Worm (Caenorhabditis elegans): Measurements from ENCODE around the gene F29B9.8.
A peak's percentile ranks its signal among the peaks of the same experiment; 100 is the strongest.

The F29B9.8 gene

ce11 chrIV:4652365-4652844, 4.9 kb downstream of the F29B9.8 start, which contains the start of gene F29B9.5:
TSS of gene F29B9.5 (plus strand) at chrIV:4652415.
- TF ChIP-seq unc-86 (tag; optimal IDR thresholded peaks at IDR 0.05) = no peak
- TF ChIP-seq ztf-16 (tag; optimal IDR thresholded peaks at IDR 0.05) = no peak
- no peak for TF ChIP-seq tbx-2 (tag; optimal IDR thresholded peaks at IDR 0.05)
- no peak for TF ChIP-seq npax-4 (tag; optimal IDR thresholded peaks at IDR 0.05)
- TF ChIP-seq ama-1 (optimal IDR thresholded peaks at IDR 0.05) = no peak
- no peak for TF ChIP-seq unc-42 (tag; optimal IDR thresholded peaks at IDR 0.05)
- no peak for TF ChIP-seq ceh-30 (tag; optimal IDR thresholded peaks at IDR 0.05)
- TF ChIP-seq ceh-45 (GFP tag; IDR thresholded peaks at IDR 0.05) = no peak
- no peak for TF ChIP-seq fkh-6 (tag; optimal IDR thresholded peaks at IDR 0.05)
- no peak for TF ChIP-seq nhr-11 (tag; optimal IDR thresholded peaks at IDR 0.05)
- TF ChIP-seq ceh-2 (tag; optimal IDR thresholded peaks at IDR 0.05) = no peak
- no peak for TF ChIP-seq lim-6 (tag; optimal IDR thresholded peaks at IDR 0.05)
- no peak for TF ChIP-seq eyg-1 (tag; optimal IDR thresholded peaks at IDR 0.05)
- no peak for TF ChIP-seq hlh-8 (tag; optimal IDR thresholded peaks at IDR 0.05)
- TF ChIP-seq rnt-1 (tag; optimal IDR thresholded peaks at IDR 0.05) = no peak

- TF ChIP-seq odd-2 (tag; optimal IDR thresholded peaks at IDR 0.05) (no peak), nhr-11 (tag; optimal IDR thresholded peaks at IDR 0.05) (no peak), lim-6 (tag; optimal IDR thresholded peaks at IDR 0.05) (no peak), fax-1 (tag; optimal IDR thresholded peaks at IDR 0.05) (no peak), ahr-1 (tag; optimal IDR thresholded peaks at IDR 0.05) (no peak), elt-4 (tag; optimal IDR thresholded peaks at IDR 0.05) (no peak), mec-3 (tag; optimal IDR thresholded peaks at IDR 0.05; ENCODE audit: borderline replicate concordance) (no peak), unc-42 (tag; optimal IDR thresholded peaks at IDR 0.05) (no peak), sox-2 (GFP tag; IDR thresholded peaks at IDR 0.05) (no peak), pax-1 (tag; optimal IDR thresholded peaks at IDR 0.05) (no peak), madf-2 (tag; optimal IDR thresholded peaks at IDR 0.05) (no peak), lin-11 (tag; optimal IDR thresholded peaks at IDR 0.05) (no peak)
These were observed 5.5 kb downstream of the F29B9.8 start, which contains the start of gene psr-1 for ce11 chrIV:4652962-4653361. TSS of gene psr-1 (plus strand) at chrIV:4653262.

- TF ChIP-seq che-1 (tag; optimal IDR thresholded peaks at IDR 0.05) (no peak), mec-3 (tag; optimal IDR thresholded peaks at IDR 0.05; ENCODE audit: borderline replicate concordance) (no peak), sox-2 (GFP tag; IDR thresholded peaks at IDR 0.05) (no peak), nhr-232 (tag; optimal IDR thresholded peaks at IDR 0.05) (no peak), hlh-15 (tag; optimal IDR thresholded peaks at IDR 0.05) (no peak), pax-1 (tag; optimal IDR thresholded peaks at IDR 0.05) (no peak), ahr-1 (tag; optimal IDR thresholded peaks at IDR 0.05) (no peak)
These were observed 6.2 kb downstream of the F29B9.8 start for ce11 chrIV:4653708-4654107.

ce11 chrIV:4655979-4656378, 8.5 kb downstream of the F29B9.8 start:
- TF ChIP-seq ceh-34 (tag; optimal IDR thresholded peaks at IDR 0.05) (peak; percentile 34), che-1 (tag; optimal IDR thresholded peaks at IDR 0.05) (no peak), sdc-2 (tag; optimal IDR thresholded peaks at IDR 0.05) (peak; percentile 53), hlh-6 (tag; optimal IDR thresholded peaks at IDR 0.05) (peak; percentile 64)

ce11 chrIV:4656380-4656779, 8.9 kb downstream of the F29B9.8 start:
- TF ChIP-seq nfya-1 (tag; optimal IDR thresholded peaks at IDR 0.05) (no peak), pha-4 (tag; optimal IDR thresholded peaks at IDR 0.05) (no peak), pag-3 (tag; optimal IDR thresholded peaks at IDR 0.05; ENCODE audit: borderline replicate concordance) (no peak), dve-1 (tag; optimal IDR thresholded peaks at IDR 0.05) (no peak), hlh-8 (tag; optimal IDR thresholded peaks at IDR 0.05) (no peak), F13H6.1 (tag; optimal IDR thresholded peaks at IDR 0.05) (no peak), ets-4 (tag; optimal IDR thresholded peaks at IDR 0.05) (no peak), unc-86 (tag; optimal IDR thresholded peaks at IDR 0.05) (no peak), ceh-6 (GFP tag; optimal IDR thresholded peaks at IDR 0.05) (no peak), nhr-232 (tag; optimal IDR thresholded peaks at IDR 0.05) (no peak), hlh-6 (tag; optimal IDR thresholded peaks at IDR 0.05) (no peak), T23F11.4 (GFP tag; optimal IDR thresholded peaks at IDR 0.05) (no peak), ceh-31 (tag; optimal IDR thresholded peaks at IDR 0.05) (no peak), elt-2 (tag; optimal IDR thresholded peaks at IDR 0.05) (no peak), pros-1 (tag; optimal IDR thresholded peaks at IDR 0.05) (no peak), mec-3 (tag; optimal IDR thresholded peaks at IDR 0.05; ENCODE audit: borderline replicate concordance) (no peak), K02D7.2 (tag; optimal IDR thresholded peaks at IDR 0.05) (no peak), madf-2 (tag; optimal IDR thresholded peaks at IDR 0.05) (no peak), pax-1 (tag; optimal IDR thresholded peaks at IDR 0.05) (no peak), ref-2 (tag; optimal IDR thresholded peaks at IDR 0.05) (no peak)
